Worm (Caenorhabditis elegans): ENCODE results near the gene Y37E11B.1.

- TF ChIP-seq bed-1 (GFP tag; IDR thresholded peaks at IDR 0.05) (no peak), egrh-3 (GFP tag; IDR thresholded peaks at IDR 0.05) (no peak), lin-35 (GFP tag; optimal IDR thresholded peaks at IDR 0.05) (no peak), ztf-25 (GFP tag; IDR thresholded peaks at IDR 0.05) (no peak), attf-3 (GFP tag; conservative IDR thresholded peaks at IDR 0.05) (no peak), K11D2.4 (GFP tag; IDR thresholded peaks at IDR 0.05) (no peak), efl-1 (GFP tag; optimal IDR thresholded peaks at IDR 0.05) (no peak), somi-1 (GFP tag; optimal IDR thresholded peaks at IDR 0.05) (no peak), nhr-179 (tag; optimal IDR thresholded peaks at IDR 0.05) (no peak), F52B5.7 (tag; optimal IDR thresholded peaks at IDR 0.05) (no peak)
These were observed 14.5 kb upstream of the Y37E11B.1 start, which contains the start of gene sre-5 for ce11 chrIV:3564901-3565300.
